Fruit fly (Drosophila melanogaster): ENCODE results near the gene if.

if gene

DNA sequence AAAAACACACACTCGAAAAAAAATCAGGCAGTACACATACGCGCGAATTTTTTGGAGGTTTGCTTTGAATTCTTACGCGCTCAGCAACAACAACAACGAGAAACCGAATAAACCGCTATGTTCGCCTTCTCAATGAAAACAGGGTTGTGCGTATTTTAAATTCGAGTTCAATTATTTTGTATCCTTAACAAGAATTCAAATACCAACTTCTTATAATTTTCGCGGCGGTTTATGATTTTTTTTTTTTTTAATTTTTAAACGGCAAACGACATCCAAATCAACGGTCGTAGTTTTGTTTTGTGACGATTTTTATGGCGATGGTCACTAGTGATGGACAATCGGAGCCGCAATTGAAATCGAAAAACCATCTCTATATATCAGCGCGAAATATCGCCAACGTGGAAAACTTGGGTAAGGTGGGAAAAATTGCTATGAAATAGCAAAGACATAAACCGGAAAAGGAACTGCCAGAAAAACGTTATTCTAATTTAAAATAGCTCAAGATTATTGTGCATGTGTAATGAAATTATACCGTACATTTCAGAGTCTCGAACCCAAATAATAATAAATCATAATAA, 31.6 kb downstream of the if start, which contains the start of gene goe (continued):
- TF ChIP-seq CG31441 (GFP tag; IDR thresholded peaks at IDR 0.05) (0 out of 2 replicates have a peak, but pooled peaks have one; percentile 32), B-H1 (GFP tag; IDR thresholded peaks at IDR 0.05) (peak; percentile 50), CG10431 (GFP tag; optimal IDR thresholded peaks at IDR 0.05) (peak; percentile 57), chm (GFP tag; IDR thresholded peaks at IDR 0.05) (peak; percentile 88), CHES-1-like (GFP tag; optimal IDR thresholded peaks at IDR 0.05) (peak; percentile 91), Mad (GFP tag; optimal IDR thresholded peaks at IDR 0.05) (peak; percentile 89), CG10543 (GFP tag; optimal IDR thresholded peaks at IDR 0.05) (peak; percentile 89), E2f1 (GFP tag; IDR thresholded peaks at IDR 0.05) (peak; percentile 76), lov (optimal IDR thresholded peaks at IDR 0.05) (no peak), lov (GFP tag; IDR thresholded peaks at IDR 0.05) (peak; percentile 84; the same call in 2 of the 3 replicates), grn (GFP tag; optimal IDR thresholded peaks at IDR 0.05) (peak; percentile 64), CG33213 (GFP tag; optimal IDR thresholded peaks at IDR 0.05) (peak; percentile 89), CG34422 (GFP tag; IDR thresholded peaks at IDR 0.05) (peak; percentile 75), Fer2 (tag; optimal IDR thresholded peaks at IDR 0.05) (peak; percentile 20), sna (GFP tag; IDR thresholded peaks at IDR 0.05; ENCODE audit: partially characterized antibody) (peak; percentile 79; the same call in 1 of the 2 replicates), CG17568 (GFP tag; optimal IDR thresholded peaks at IDR 0.05) (peak; percentile 83), Dbx (GFP tag; IDR thresholded peaks at IDR 0.05) (peak; percentile 90), abd-A (tag; optimal IDR thresholded peaks at IDR 0.05) (no peak), CG7372 (GFP tag; IDR thresholded peaks at IDR 0.05) (peak; percentile 58; the same call in 1 of the 2 replicates), CG9727 (GFP tag; optimal IDR thresholded peaks at IDR 0.05) (peak; percentile 84), shn (GFP tag; optimal IDR thresholded peaks at IDR 0.05) (peak; percentile 89), YL-1 (GFP tag; optimal IDR thresholded peaks at IDR 0.05) (peak; percentile 50), fd3F (GFP tag; optimal IDR thresholded peaks at IDR 0.05) (peak; percentile 39), CG32767 (GFP tag; IDR thresholded peaks at IDR 0.05) (peak; percentile 52; the same call in 1 of the 2 replicates), Hr39 (optimal IDR thresholded peaks at IDR 0.05) (no peak), CG2889 (GFP tag; IDR thresholded peaks at IDR 0.05) (no peak), CG11247 (GFP tag; IDR thresholded peaks at IDR 0.05) (peak; percentile 84)

DNA sequence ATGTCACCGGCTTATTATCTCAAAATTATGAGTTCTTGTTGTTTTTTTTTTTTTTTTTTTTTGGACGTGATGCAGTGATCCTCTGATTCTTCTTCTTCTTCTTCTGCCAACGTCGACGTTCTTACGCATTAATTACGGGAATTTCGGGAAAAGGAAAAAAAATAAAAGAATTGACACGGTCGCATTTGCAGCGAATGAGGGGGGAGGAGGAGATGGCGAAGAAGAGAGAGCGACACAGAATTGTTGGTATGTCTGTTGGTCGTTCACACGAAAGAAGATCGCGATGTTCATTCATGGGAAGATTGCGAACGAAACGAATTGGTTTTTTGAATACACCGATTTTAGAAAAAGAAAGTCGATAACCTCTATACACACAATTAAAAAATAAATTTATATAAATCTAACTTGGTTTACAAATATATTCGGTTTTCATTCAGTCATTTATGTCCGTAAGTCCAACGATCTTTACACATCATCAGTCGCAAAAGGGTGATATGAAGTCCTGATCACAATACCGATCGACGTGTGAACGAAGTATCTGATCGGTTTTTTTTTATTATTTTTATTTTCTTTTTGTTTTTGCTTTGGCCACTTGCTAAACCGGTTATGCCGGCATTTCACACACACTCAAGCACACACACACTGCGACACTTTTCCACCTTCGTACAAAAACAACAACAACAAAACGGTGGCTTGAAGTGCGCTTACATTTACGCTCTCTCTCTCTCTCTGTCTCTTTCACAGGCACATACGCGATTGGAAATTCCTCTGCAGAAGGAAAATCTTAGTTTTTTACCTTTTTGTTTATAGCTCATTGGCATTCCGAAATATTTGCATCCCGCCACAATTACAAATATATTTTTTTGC, 32.3 kb downstream of the if start:
- TF ChIP-seq CG10274 (GFP tag; optimal IDR thresholded peaks at IDR 0.05), result peak; percentile 29
- no peak for TF ChIP-seq Dip2 (GFP tag; IDR thresholded peaks at IDR 0.05)
- TF ChIP-seq scrt (GFP tag; optimal IDR thresholded peaks at IDR 0.05), result peak; percentile 73
- peak; percentile 2 for TF ChIP-seq CG7987 (GFP tag; optimal IDR thresholded peaks at IDR 0.05)
- peak; percentile 57; the same call in 1 of the 2 replicates for TF ChIP-seq CG32532 (GFP tag; IDR thresholded peaks at IDR 0.05)
- TF ChIP-seq Hsf (GFP tag; optimal IDR thresholded peaks at IDR 0.05), result peak; percentile 33
- peak; percentile 60 for TF ChIP-seq lmd (GFP tag; IDR thresholded peaks at IDR 0.05)
- TF ChIP-seq CG10366 (GFP tag; IDR thresholded peaks at IDR 0.05), result peak; percentile 39
- TF ChIP-seq CG17829 (tag; optimal IDR thresholded peaks at IDR 0.05), result peak; percentile 87
- no peak for TF ChIP-seq repo (GFP tag; optimal IDR thresholded peaks at IDR 0.05)
- TF ChIP-seq CG3847 (GFP tag; IDR thresholded peaks at IDR 0.05), result 0 out of 2 replicates have a peak, but pooled peaks have one; percentile 32
- TF ChIP-seq CG17385 (GFP tag; optimal IDR thresholded peaks at IDR 0.05), result peak; percentile 68
- peak; percentile 18 for TF ChIP-seq CG12769 (tag; optimal IDR thresholded peaks at IDR 0.05)
- TF ChIP-seq Doc2 (GFP tag; IDR thresholded peaks at IDR 0.05), result no peak
- no peak for TF ChIP-seq sisA (GFP tag; IDR thresholded peaks at IDR 0.05)
- TF ChIP-seq fd64A (GFP tag; optimal IDR thresholded peaks at IDR 0.05), result peak; percentile 59
- TF ChIP-seq CG10462 (GFP tag; optimal IDR thresholded peaks at IDR 0.05), result peak; percentile 59
- no peak for TF ChIP-seq ham (GFP tag; IDR thresholded peaks at IDR 0.05)
- TF ChIP-seq tio (GFP tag; optimal IDR thresholded peaks at IDR 0.05), result peak; percentile 49
- peak; percentile 53 for TF ChIP-seq CG17328 (GFP tag; IDR thresholded peaks at IDR 0.05)
- TF ChIP-seq Bdp1 (GFP tag; optimal IDR thresholded peaks at IDR 0.05), result peak; percentile 30
- TF ChIP-seq CG34422 (GFP tag; IDR thresholded peaks at IDR 0.05), result no peak
- peak; percentile 61 for TF ChIP-seq Ptx1 (GFP tag; IDR thresholded peaks at IDR 0.05)
- TF ChIP-seq az2 (GFP tag; optimal IDR thresholded peaks at IDR 0.05), result peak; percentile 56
